Worm (Caenorhabditis elegans): ENCODE data around the gene mltn-9.
"Not testable (repeated sequence)": the region's sequence is repeated elsewhere in the genome, so short reads cannot be mapped to it uniquely, and the experiment has no call there.

mltn-9 gene

ce11 chrII:14635895-14636294 lies 20.1 kb downstream of the mltn-9 start:
- TF ChIP-seq D2030.7 (GFP tag; IDR thresholded peaks at IDR 0.05) (peak; percentile 40; the same call in 1 of the 2 replicates), rpc-1 (optimal IDR thresholded peaks at IDR 0.05) (peak; percentile 33), rpc-1 (tag; optimal IDR thresholded peaks at IDR 0.05) (peak; percentile 56), hmg-1.2 (GFP tag; IDR thresholded peaks at IDR 0.05) (peak; percentile 81), snpc-4 (tag; optimal IDR thresholded peaks at IDR 0.05) (peak in 3 of 4 experiments; percentile 61 to 95 (median 94)), zfh-2 (GFP tag; conservative IDR thresholded peaks at IDR 0.05) (0 out of 2 replicates have a peak, but pooled peaks have one; percentile 19), rcor-1 (GFP tag; IDR thresholded peaks at IDR 0.05) (peak; percentile 45), snpc-1.1 (tag; optimal IDR thresholded peaks at IDR 0.05; ENCODE audit: insufficient read depth) (peak; percentile 77), mcd-1 (GFP tag; IDR thresholded peaks at IDR 0.05) (0 out of 2 replicates have a peak, but pooled peaks have one; percentile 26), nfyb-1 (GFP tag; IDR thresholded peaks at IDR 0.05) (peak; percentile 64), tbp1 (GFP tag; optimal IDR thresholded peaks at IDR 0.05) (peak; percentile 64), madf-6 (GFP tag; IDR thresholded peaks at IDR 0.05) (peak; percentile 53; the same call in 1 of the 2 replicates), dox-1 (GFP tag; IDR thresholded peaks at IDR 0.05) (peak; percentile 50; the same call in 1 of the 2 replicates)
- TF ChIP-seq snpc-4 (GFP tag; optimal IDR thresholded peaks at IDR 0.05): not testable (repeated sequence)

- no peak for TF ChIP-seq snpc-1.3 (tag; optimal IDR thresholded peaks at IDR 0.05; ENCODE audit: insufficient read depth)
Measured at ce11 chrII:14636737-14637136, 20.9 kb downstream of the mltn-9 start, which contains the start of gene sre-13. TSS of gene sre-13 (minus strand) at chrII:14636837.

- TF ChIP-seq B0261.1 (tag; optimal IDR thresholded peaks at IDR 0.05) (peak; percentile 29), lin-26 (GFP tag; IDR thresholded peaks at IDR 0.05) (peak; percentile 52; the same call in 1 of the 2 replicates), snpc-1.1 (tag; optimal IDR thresholded peaks at IDR 0.05; ENCODE audit: insufficient read depth) (peak; percentile 76), D2030.7 (GFP tag; IDR thresholded peaks at IDR 0.05) (peak; percentile 64), rpc-1 (optimal IDR thresholded peaks at IDR 0.05) (peak; percentile 24), rpc-1 (tag; optimal IDR thresholded peaks at IDR 0.05) (peak; percentile 64), tbp1 (GFP tag; optimal IDR thresholded peaks at IDR 0.05) (peak; percentile 51), mcd-1 (GFP tag; IDR thresholded peaks at IDR 0.05) (peak; percentile 30; the same call in 1 of the 2 replicates), snpc-4 (GFP tag; optimal IDR thresholded peaks at IDR 0.05) (peak; percentile 52), snpc-4 (tag; optimal IDR thresholded peaks at IDR 0.05) (peak; percentile 55 to 94 (median 76)), hmg-1.2 (GFP tag; IDR thresholded peaks at IDR 0.05) (peak; percentile 69)
Measured at ce11 chrII:14641387-14641786, 25.6 kb downstream of the mltn-9 start.

- no peak for TF ChIP-seq nhr-179 (tag; optimal IDR thresholded peaks at IDR 0.05)
- no peak for TF ChIP-seq him-1 (tag; optimal IDR thresholded peaks at IDR 0.05)
- TF ChIP-seq hmg-20 (GFP tag; IDR thresholded peaks at IDR 0.05): no peak
- no peak for TF ChIP-seq F10E7.11 (tag; optimal IDR thresholded peaks at IDR 0.05)
Measured at ce11 chrII:14643983-14644382, 28.1 kb downstream of the mltn-9 start, which contains the start of gene atgp-2. TSS of gene atgp-2 (minus strand) at chrII:14644083.

- TF ChIP-seq madf-3 (GFP tag; IDR thresholded peaks at IDR 0.05) (no peak), hlh-26 (GFP tag; conservative IDR thresholded peaks at IDR 0.05) (no peak), snpc-4 (GFP tag; optimal IDR thresholded peaks at IDR 0.05) (no peak), snpc-4 (tag; optimal IDR thresholded peaks at IDR 0.05) (no peak), rcor-1 (GFP tag; IDR thresholded peaks at IDR 0.05) (no peak), C17E4.6 (GFP tag; IDR thresholded peaks at IDR 0.05) (no peak), mel-28 (tag; optimal IDR thresholded peaks at IDR 0.05; ENCODE audit: borderline replicate concordance) (no peak), efl-1 (GFP tag; optimal IDR thresholded peaks at IDR 0.05) (no peak), K12H6.12 (tag; optimal IDR thresholded peaks at IDR 0.05) (no peak), let-607 (tag; optimal IDR thresholded peaks at IDR 0.05) (no peak), K11D2.4 (GFP tag; IDR thresholded peaks at IDR 0.05) (no peak), F10E7.11 (tag; optimal IDR thresholded peaks at IDR 0.05) (no peak), B0019.2 (GFP tag; conservative IDR thresholded peaks at IDR 0.05) (no peak), hmg-20 (GFP tag; IDR thresholded peaks at IDR 0.05) (no peak), Y95B8A.8 (GFP tag; IDR thresholded peaks at IDR 0.05) (no peak), B0035.1 (tag; optimal IDR thresholded peaks at IDR 0.05) (no peak), snpc-1.1 (tag; optimal IDR thresholded peaks at IDR 0.05; ENCODE audit: insufficient read depth) (no peak)
Measured at ce11 chrII:14644465-14644864, 28.6 kb downstream of the mltn-9 start.
